Fruit fly (Drosophila melanogaster): ENCODE results near the gene CG42729.

dm6 chr3L:15498745-15499144 lies 28.6 kb downstream of the CG42729 start, which contains the start of gene CG7275:
- TF ChIP-seq CG10348 (GFP tag; IDR thresholded peaks at IDR 0.05) (no peak), CG17806 (tag; optimal IDR thresholded peaks at IDR 0.05) (no peak), D1 (tag; optimal IDR thresholded peaks at IDR 0.05) (no peak), CG15710 (tag; optimal IDR thresholded peaks at IDR 0.05) (peak; percentile 7), Pif1B (GFP tag; optimal IDR thresholded peaks at IDR 0.05) (no peak), fd96Ca (GFP tag; IDR thresholded peaks at IDR 0.05) (no peak), EcR (GFP tag; optimal IDR thresholded peaks at IDR 0.05) (no peak), Pif1A (GFP tag; optimal IDR thresholded peaks at IDR 0.05) (no peak)

Data from whole organism, pupa.